Fruit fly (Drosophila melanogaster): ENCODE results near the gene Rbcn-3B.

The Rbcn-3B gene

dm6 chrX:1940020-1940419, 31.3 kb downstream of the Rbcn-3B start, which contains the start of the genes CG3857 and CG3587 (continued):
- peak; percentile 68 for TF ChIP-seq CG3919 (GFP tag; optimal IDR thresholded peaks at IDR 0.05)
- TF ChIP-seq Lpt (GFP tag; optimal IDR thresholded peaks at IDR 0.05): peak; percentile 64
- peak; percentile 31 for TF ChIP-seq CG4318 (GFP tag; optimal IDR thresholded peaks at IDR 0.05)
- TF ChIP-seq CG11762 (GFP tag; optimal IDR thresholded peaks at IDR 0.05; ENCODE audit: insufficient read depth): peak; percentile 56
- peak; percentile 11 for TF ChIP-seq spab (GFP tag; optimal IDR thresholded peaks at IDR 0.05)
- peak; percentile 93 for TF ChIP-seq fkh (GFP tag; optimal IDR thresholded peaks at IDR 0.05)
- peak; percentile 73 for TF ChIP-seq CG10631 (GFP tag; optimal IDR thresholded peaks at IDR 0.05)
- TF ChIP-seq Sox15 (GFP tag; optimal IDR thresholded peaks at IDR 0.05): peak; percentile 73
- peak; percentile 82 for TF ChIP-seq Sox102F (GFP tag; optimal IDR thresholded peaks at IDR 0.05)
- TF ChIP-seq esn (GFP tag; optimal IDR thresholded peaks at IDR 0.05): peak; percentile 85
- peak; percentile 19 for TF ChIP-seq CG9139 (GFP tag; optimal IDR thresholded peaks at IDR 0.05)
- peak in 1 of 2 experiments; percentile 68 for TF ChIP-seq ss (GFP tag; optimal IDR thresholded peaks at IDR 0.05)
- TF ChIP-seq lz (GFP tag; optimal IDR thresholded peaks at IDR 0.05): peak; percentile 85
- peak; percentile 9 for TF ChIP-seq CG16779 (tag; optimal IDR thresholded peaks at IDR 0.05)
- 0 out of 3 replicates have a peak, but pooled peaks have one; percentile 55 for TF ChIP-seq eg (GFP tag; IDR thresholded peaks at IDR 0.05)
- TF ChIP-seq CG8632 (GFP tag; optimal IDR thresholded peaks at IDR 0.05): peak; percentile 54
- peak; percentile 74 for TF ChIP-seq achi (GFP tag; optimal IDR thresholded peaks at IDR 0.05)
- TF ChIP-seq Ets96B (tag; optimal IDR thresholded peaks at IDR 0.05): peak; percentile 65
- peak; percentile 59 for TF ChIP-seq net (GFP tag; optimal IDR thresholded peaks at IDR 0.05)
- peak; percentile 74 for TF ChIP-seq cyc (GFP tag; optimal IDR thresholded peaks at IDR 0.05)
- TF ChIP-seq CG15336 (GFP tag; IDR thresholded peaks at IDR 0.05): peak; percentile 65
- TF ChIP-seq CG1621 (tag; optimal IDR thresholded peaks at IDR 0.05): peak; percentile 50
- TF ChIP-seq CG6792 (GFP tag; optimal IDR thresholded peaks at IDR 0.05): peak; percentile 71
- TF ChIP-seq Eip75B (GFP tag; optimal IDR thresholded peaks at IDR 0.05): peak; percentile 75
- peak; percentile 74 for TF ChIP-seq acj6 (GFP tag; optimal IDR thresholded peaks at IDR 0.05)
- TF ChIP-seq topi (GFP tag; optimal IDR thresholded peaks at IDR 0.05): peak; percentile 81
- peak; percentile 55 to 65 for TF ChIP-seq salr (GFP tag; optimal IDR thresholded peaks at IDR 0.05)
- TF ChIP-seq CG6854 (GFP tag; optimal IDR thresholded peaks at IDR 0.05): no peak
- peak; percentile 36 for TF ChIP-seq CG6808 (GFP tag; optimal IDR thresholded peaks at IDR 0.05)
- TF ChIP-seq fd85E (GFP tag; optimal IDR thresholded peaks at IDR 0.05): no peak

dm6 chrX:1941669-1942092, 33.0 kb downstream of the Rbcn-3B start, which contains the start of gene Hr4:
Gene Hr4, plus strand, starts transcription at chrX:1941940.
- TF ChIP-seq Eip78C (GFP tag): peak; percentile 74
- TF ChIP-seq net (GFP tag; optimal IDR thresholded peaks at IDR 0.05): no peak
- no peak for TF ChIP-seq CG34406 (GFP tag; optimal IDR thresholded peaks at IDR 0.05)
- TF ChIP-seq pdm3 (GFP tag; optimal IDR thresholded peaks at IDR 0.05): no peak
- no peak for TF ChIP-seq fd59A (GFP tag; optimal IDR thresholded peaks at IDR 0.05)
- TF ChIP-seq lz (GFP tag; optimal IDR thresholded peaks at IDR 0.05): no peak
- TF ChIP-seq Hr39 (GFP tag; optimal IDR thresholded peaks at IDR 0.05): no peak
- no peak for TF ChIP-seq Lpt (GFP tag; optimal IDR thresholded peaks at IDR 0.05)
- no peak for TF ChIP-seq spab (GFP tag; optimal IDR thresholded peaks at IDR 0.05)
- no peak for TF ChIP-seq Sox15 (GFP tag; optimal IDR thresholded peaks at IDR 0.05)
- TF ChIP-seq esn (GFP tag; optimal IDR thresholded peaks at IDR 0.05): peak; percentile 21
- TF ChIP-seq CG9139 (GFP tag; optimal IDR thresholded peaks at IDR 0.05): peak; percentile 17
- TF ChIP-seq CG16779 (tag; optimal IDR thresholded peaks at IDR 0.05): peak; percentile 19
- TF ChIP-seq CG7368 (GFP tag; optimal IDR thresholded peaks at IDR 0.05): no peak
- TF ChIP-seq vri (GFP tag; optimal IDR thresholded peaks at IDR 0.05): peak; percentile 54
- TF ChIP-seq CG10631 (GFP tag; optimal IDR thresholded peaks at IDR 0.05): no peak
- TF ChIP-seq CG31627 (GFP tag; optimal IDR thresholded peaks at IDR 0.05): no peak
- TF ChIP-seq Met (GFP tag; optimal IDR thresholded peaks at IDR 0.05): peak; percentile 61
- TF ChIP-seq Gug (GFP tag; IDR thresholded peaks at IDR 0.05): no peak
- no peak for TF ChIP-seq CG6792 (GFP tag; optimal IDR thresholded peaks at IDR 0.05)
- no peak for TF ChIP-seq CG11294 (GFP tag; IDR thresholded peaks at IDR 0.05)
- no peak for TF ChIP-seq Ets96B (tag; optimal IDR thresholded peaks at IDR 0.05)
- TF ChIP-seq Eip93F (GFP tag; optimal IDR thresholded peaks at IDR 0.05): peak; percentile 43
- peak; percentile 1 for TF ChIP-seq dsx (GFP tag; optimal IDR thresholded peaks at IDR 0.05; ENCODE audit: poor library complexity, severe bottlenecking)
- TF ChIP-seq CG8119 (GFP tag; IDR thresholded peaks at IDR 0.05): peak; percentile 43; the same call in 2 of the 3 replicates
- peak; percentile 25 for TF ChIP-seq CG3919 (GFP tag; optimal IDR thresholded peaks at IDR 0.05)
- peak; percentile 2 to 34 for TF ChIP-seq ss (GFP tag; optimal IDR thresholded peaks at IDR 0.05)
- TF ChIP-seq Hr4 (GFP tag; optimal IDR thresholded peaks at IDR 0.05): no peak
- TF ChIP-seq CG6808 (GFP tag; optimal IDR thresholded peaks at IDR 0.05): no peak
- TF ChIP-seq fd85E (GFP tag; optimal IDR thresholded peaks at IDR 0.05): no peak
- TF ChIP-seq Sox14 (GFP tag; optimal IDR thresholded peaks at IDR 0.05): no peak
- TF ChIP-seq CG6854 (GFP tag; optimal IDR thresholded peaks at IDR 0.05): peak; percentile 66
- TF ChIP-seq OdsH (GFP tag; optimal IDR thresholded peaks at IDR 0.05): no peak
- TF ChIP-seq CG8632 (GFP tag; optimal IDR thresholded peaks at IDR 0.05): no peak
- TF ChIP-seq Eip75B (GFP tag; optimal IDR thresholded peaks at IDR 0.05): peak; percentile 35
- peak; percentile 20 for TF ChIP-seq Smox (GFP tag; optimal IDR thresholded peaks at IDR 0.05)
